Fruit fly (Drosophila melanogaster) whole organism, embryonic: Measurements from ENCODE around the gene lab.

Experiments used
- Adf1 ChIP-seq: fragments of 200-800 bp; sonication (Bioruptor generic); IDR thresholded peaks from 2 replicates; pipeline ENCODE4 v1.3.6; 2022; ENCODE audit warnings: missing biosample characterization, missing genetic modification characterization
- Blimp-1 ChIP-seq: fragments of 200-800 bp; sonication (Bioruptor generic); optimal IDR thresholded peaks from 3 replicates; lab custom pipeline; 2018; ENCODE audit warnings: missing biosample characterization, missing genetic modification characterization, mild to moderate bottlenecking, moderate library complexity, missing genetic modification reagents
- C15 ChIP-seq: fragments of 200-800 bp; sonication (Bioruptor generic); IDR thresholded peaks from 3 replicates; pipeline ENCODE4 v1.3.6; 2022; ENCODE audit warnings: missing biosample characterization, missing genetic modification characterization
- CG10979 ChIP-seq: fragments of 200-800 bp; sonication (Bioruptor generic); optimal IDR thresholded peaks from 2 replicates; lab custom pipeline; 2018; ENCODE audit warnings: missing biosample characterization, mild to moderate bottlenecking, missing genetic modification characterization, moderate library complexity
- CG14014 ChIP-seq: fragments of 200-800 bp; sonication (Bioruptor generic); IDR thresholded peaks from 2 replicates; pipeline ENCODE4 v1.3.6; 2022; ENCODE audit warnings: missing biosample characterization, missing genetic modification characterization
- CG14965 ChIP-seq: fragments of 200-800 bp; sonication (Bioruptor generic); optimal IDR thresholded peaks from 2 replicates; lab custom pipeline; 2016; ENCODE audit warnings: missing biosample characterization, missing genetic modification characterization, borderline replicate concordance
- CG1529 ChIP-seq: fragments of 200-800 bp; sonication (Bioruptor generic); optimal IDR thresholded peaks from 3 replicates; lab custom pipeline; 2018; ENCODE audit warnings: missing biosample characterization, missing genetic modification characterization
- CG17359 ChIP-seq: fragments of 200-800 bp; sonication (Bioruptor generic); optimal IDR thresholded peaks from 3 replicates; lab custom pipeline; 2018; ENCODE audit warnings: missing biosample characterization, mild to moderate bottlenecking, missing genetic modification characterization, moderate library complexity
- CG17568 ChIP-seq: fragments of 200-800 bp; sonication (Bioruptor generic); optimal IDR thresholded peaks from 2 replicates; lab custom pipeline; 2018; ENCODE audit warnings: missing biosample characterization, mild to moderate bottlenecking, missing genetic modification characterization, moderate library complexity
- CG30020 ChIP-seq: fragments of 200-800 bp; optimal IDR thresholded peaks from 2 replicates; lab custom pipeline; 2019; ENCODE audit warnings: missing biosample characterization, mild to moderate bottlenecking, missing genetic modification characterization, moderate library complexity
- CG3281 ChIP-seq: fragments of 200-800 bp; sonication (Bioruptor generic); optimal IDR thresholded peaks from 3 replicates; lab custom pipeline; 2017; ENCODE audit warnings: missing biosample characterization, mild to moderate bottlenecking, missing genetic modification characterization
- CG4282 ChIP-seq: fragments of 200-800 bp; sonication (Bioruptor generic); optimal IDR thresholded peaks from 2 replicates; lab custom pipeline; 2016; ENCODE audit warnings: missing biosample characterization, missing genetic modification characterization
- CG4360 ChIP-seq: fragments of 200-800 bp; sonication (Bioruptor generic); IDR thresholded peaks from 2 replicates; pipeline ENCODE4 v1.3.6; 2022; ENCODE audit warnings: missing biosample characterization, missing genetic modification characterization
- CG4617 ChIP-seq: fragments of 200-800 bp; sonication (Bioruptor generic); optimal IDR thresholded peaks from 3 replicates; lab custom pipeline; 2016; ENCODE audit warnings: missing biosample characterization, missing genetic modification characterization, borderline replicate concordance
- CG6813 ChIP-seq: fragments of 200-800 bp; sonication (Bioruptor generic); optimal IDR thresholded peaks from 2 replicates; lab custom pipeline; 2017; ENCODE audit warnings: missing biosample characterization, missing genetic modification characterization, mild to moderate bottlenecking, moderate library complexity, missing genetic modification reagents
- CG7372 ChIP-seq: fragments of 200-800 bp; sonication (Bioruptor generic); IDR thresholded peaks from 2 replicates; pipeline ENCODE4 v1.3.6; 2022; ENCODE audit warnings: missing biosample characterization, missing genetic modification characterization
- CG7556 ChIP-seq: fragments of 200-800 bp; sonication (Bioruptor generic); optimal IDR thresholded peaks from 2 replicates; lab custom pipeline; 2017; ENCODE audit warnings: missing biosample characterization, mild to moderate bottlenecking, missing genetic modification characterization
- CG7745 ChIP-seq: fragments of 200-800 bp; sonication (Bioruptor generic); optimal IDR thresholded peaks from 2 replicates; lab custom pipeline; 2018; ENCODE audit warnings: missing biosample characterization, mild to moderate bottlenecking, missing genetic modification characterization, moderate library complexity
- CG9727 ChIP-seq: fragments of 200-800 bp; sonication (Bioruptor generic); optimal IDR thresholded peaks from 3 replicates; lab custom pipeline; 2017; ENCODE audit warnings: missing biosample characterization, mild to moderate bottlenecking, missing genetic modification characterization
- CG9876 ChIP-seq: fragments of 200-800 bp; sonication (Bioruptor generic); optimal IDR thresholded peaks from 2 replicates; lab custom pipeline; 2016; ENCODE audit warnings: missing biosample characterization, missing genetic modification characterization
- Dfd ChIP-seq, 2 experiments: fragments of >200 bp; optimal IDR thresholded peaks; 2 replicates each; lab custom pipeline; 2017; ENCODE audit warnings: missing biosample characterization in 2 of 2, missing genetic modification characterization in 2 of 2
- HmgZ ChIP-seq: fragments of 200-800 bp; sonication (Bioruptor generic); optimal IDR thresholded peaks from 2 replicates; lab custom pipeline; 2018; ENCODE audit warnings: missing biosample characterization, mild to moderate bottlenecking, missing genetic modification characterization
- MESR4 ChIP-seq: fragments of 200-800 bp; sonication (Bioruptor generic); optimal IDR thresholded peaks from 2 replicates; lab custom pipeline; 2018; ENCODE audit warnings: missing biosample characterization, mild to moderate bottlenecking, missing genetic modification characterization, moderate library complexity
- NC2α ChIP-seq: fragments of 200-800 bp; sonication (Bioruptor generic); optimal IDR thresholded peaks from 2 replicates; lab custom pipeline; 2016; ENCODE audit warnings: missing biosample characterization, missing genetic modification characterization
- Oaz ChIP-seq: fragments of 200-800 bp; sonication (Bioruptor generic); IDR thresholded peaks from 2 replicates; pipeline ENCODE4 v1.3.6; 2022; ENCODE audit warnings: missing biosample characterization, missing genetic modification characterization
- Pdp1 ChIP-seq, 2 experiments: fragments of 200-800 bp; sonication (Bioruptor generic); optimal IDR thresholded peaks; 3 replicates each; lab custom pipeline; 2016; ENCODE audit warnings: missing biosample characterization in 2 of 2, missing genetic modification characterization in 2 of 2, mild to moderate bottlenecking in 1 of 2, moderate library complexity in 1 of 2
- Sox100B ChIP-seq: fragments of 200-800 bp; sonication (Bioruptor generic); optimal IDR thresholded peaks from 3 replicates; lab custom pipeline; 2018; ENCODE audit warnings: missing biosample characterization, mild to moderate bottlenecking, missing genetic modification characterization
- Sry-δ ChIP-seq: fragments of 200-800 bp; sonication (Bioruptor generic); optimal IDR thresholded peaks from 2 replicates; lab custom pipeline; 2016; ENCODE audit warnings: missing biosample characterization, missing genetic modification characterization
- Xbp1 ChIP-seq: fragments of 200-800 bp; sonication (Bioruptor generic); optimal IDR thresholded peaks from 3 replicates; lab custom pipeline; 2016; ENCODE audit warnings: missing biosample characterization, mild to moderate bottlenecking, missing genetic modification characterization
- Xrp1 ChIP-seq: fragments of 200-800 bp; sonication (Bioruptor generic); IDR thresholded peaks from 2 replicates; pipeline ENCODE4 v1.3.6; 2022; ENCODE audit warnings: missing biosample characterization, missing genetic modification characterization
- ase ChIP-seq: fragments of 200-800 bp; sonication (Bioruptor generic); IDR thresholded peaks from 3 replicates; pipeline ENCODE4 v1.3.6; 2022; ENCODE audit warnings: missing biosample characterization, missing genetic modification characterization
- danr ChIP-seq: fragments of 200-800 bp; sonication (Bioruptor generic); IDR thresholded peaks from 2 replicates; pipeline ENCODE4 v1.3.6; 2022; ENCODE audit warnings: missing biosample characterization, missing genetic modification characterization
- dati ChIP-seq: fragments of 200-800 bp; sonication (Bioruptor generic); IDR thresholded peaks from 2 replicates; pipeline ENCODE4 v1.3.6; 2022; ENCODE audit warnings: missing biosample characterization, missing genetic modification characterization
- dimm ChIP-seq: fragments of 200-800 bp; sonication (Bioruptor generic); IDR thresholded peaks from 2 replicates; pipeline ENCODE4 v1.3.6; 2022; ENCODE audit warnings: missing biosample characterization, missing genetic modification characterization
- dmrt99B ChIP-seq: fragments of 200-800 bp; sonication (Bioruptor generic); optimal IDR thresholded peaks from 2 replicates; lab custom pipeline; 2018; ENCODE audit warnings: missing biosample characterization, mild to moderate bottlenecking, missing genetic modification characterization, moderate library complexity
- ems ChIP-seq: fragments of 200-800 bp; sonication (Bioruptor generic); optimal IDR thresholded peaks from 3 replicates; lab custom pipeline; 2016; ENCODE audit warnings: missing biosample characterization, missing genetic modification characterization
- gcm2 ChIP-seq: fragments of 200-800 bp; sonication (Bioruptor generic); optimal IDR thresholded peaks from 2 replicates; lab custom pipeline; 2016; ENCODE audit warnings: missing biosample characterization, missing genetic modification characterization
- grau ChIP-seq: fragments of 200-800 bp; optimal IDR thresholded peaks from 3 replicates; lab custom pipeline; 2019; ENCODE audit warnings: missing biosample characterization, mild to moderate bottlenecking, missing genetic modification characterization, moderate library complexity
- klu ChIP-seq: fragments of 200-800 bp; sonication (Bioruptor generic); IDR thresholded peaks from 2 replicates; pipeline ENCODE4 v1.3.6; 2022; ENCODE audit warnings: missing biosample characterization, missing genetic modification characterization
- kni ChIP-seq: fragments of 200-800 bp; sonication (Bioruptor generic); optimal IDR thresholded peaks from 3 replicates; lab custom pipeline; 2017; ENCODE audit warnings: mild to moderate bottlenecking, missing biosample characterization, missing genetic modification reagents, missing genetic modification characterization
- knrl ChIP-seq: fragments of 200-800 bp; sonication (Bioruptor generic); IDR thresholded peaks from 3 replicates; pipeline ENCODE4 v1.3.6; 2022; ENCODE audit warnings: missing biosample characterization, missing genetic modification characterization; ENCODE audit not compliant: partially characterized antibody
- pb ChIP-seq: fragments of 200-800 bp; sonication (Bioruptor generic); optimal IDR thresholded peaks from 3 replicates; lab custom pipeline; 2016; ENCODE audit warnings: missing biosample characterization, missing genetic modification characterization
- pfk ChIP-seq: fragments of 200-800 bp; sonication (Bioruptor generic); optimal IDR thresholded peaks from 2 replicates; lab custom pipeline; 2018; ENCODE audit warnings: missing biosample characterization, mild to moderate bottlenecking, missing genetic modification characterization, moderate library complexity
- prd ChIP-seq, 3 experiments: fragments of >200 bp in 2 of 3; fragments of 200-800 bp in 1 of 3; sonication (Bioruptor generic) in 1 of 3; optimal IDR thresholded peaks in 2 of 3; IDR thresholded peaks in 1 of 3; 2 replicates in 2 of 3; 3 replicates in 1 of 3; pipeline versions ENCODE4 v1.3.6 to Lab custom; 2017 to 2022; ENCODE audit warnings: missing biosample characterization in 1 of 3, missing genetic modification characterization in 1 of 3
- psq ChIP-seq: fragments of 200-800 bp; sonication (Bioruptor generic); optimal IDR thresholded peaks from 2 replicates; lab custom pipeline; 2017; ENCODE audit warnings: missing biosample characterization, missing genetic modification characterization
- sqz ChIP-seq: fragments of 200-800 bp; sonication (Bioruptor generic); optimal IDR thresholded peaks from 3 replicates; lab custom pipeline; 2018; ENCODE audit warnings: missing biosample characterization, mild to moderate bottlenecking, missing genetic modification characterization
- tll ChIP-seq, 2 experiments: fragments of 200-800 bp in 1 of 2; fragments of >200 bp in 1 of 2; sonication (Bioruptor generic) in 1 of 2; optimal IDR thresholded peaks; 2 replicates each; lab custom pipeline; 2017 to 2019; ENCODE audit warnings: missing biosample characterization in 2 of 2, missing genetic modification characterization in 2 of 2, mild to moderate bottlenecking in 1 of 2, moderate library complexity in 1 of 2
- vfl ChIP-seq: fragments of 200-800 bp; sonication (Bioruptor generic); optimal IDR thresholded peaks from 2 replicates; lab custom pipeline; 2016; ENCODE audit warnings: missing biosample characterization, missing genetic modification characterization

lab gene

dm6 chr3R:6657278-6658246, 20.8 kb downstream of the lab start, which contains the start of the genes CG1307 and twr (continued):
- peak; percentile 51 for TF ChIP-seq HmgZ (tag; lab: Kevin White, UChicago)
- TF ChIP-seq dimm (GFP tag; lab: Robert Waterston, UW), result no peak
- TF ChIP-seq CG14965 (GFP tag; lab: Kevin White, UChicago), result no peak
- TF ChIP-seq CG17359 (tag; lab: Kevin White, UChicago), result no peak
- TF ChIP-seq dmrt99B (tag; lab: Kevin White, UChicago), result no peak
- no peak for TF ChIP-seq psq (GFP tag; lab: Kevin White, UChicago)
- TF ChIP-seq CG7556 (GFP tag; lab: Kevin White, UChicago), result no peak
- TF ChIP-seq gcm2 (GFP tag; lab: Kevin White, UChicago), result no peak
- TF ChIP-seq grau, result no peak
- no peak for TF ChIP-seq dati (GFP tag; lab: Robert Waterston, UW)
- TF ChIP-seq ems (GFP tag; lab: Kevin White, UChicago), result no peak
- no peak for TF ChIP-seq knrl (GFP tag; lab: Robert Waterston, UW)
- no peak for TF ChIP-seq Dfd (GFP tag; optimal IDR thresholded peaks at IDR 0.05; lab: Kevin White, UChicago)
- TF ChIP-seq Sry-δ (GFP tag; lab: Kevin White, UChicago), result peak; percentile 21
- no peak for TF ChIP-seq CG3281 (GFP tag; lab: Kevin White, UChicago)
- 0 out of 2 replicates have a peak, but pooled peaks have one; percentile 15 for TF ChIP-seq CG7372
- TF ChIP-seq C15 (GFP tag; lab: Robert Waterston, UW), result no peak
- no peak for TF ChIP-seq Sox100B (GFP tag; lab: Kevin White, UChicago)
- no peak for TF ChIP-seq NC2α (GFP tag; lab: Kevin White, UChicago)
- TF ChIP-seq Adf1 (GFP tag; lab: Robert Waterston, UW), result no peak
- no peak for TF ChIP-seq pfk (GFP tag; lab: Kevin White, UChicago)
- TF ChIP-seq CG9876 (GFP tag; lab: Kevin White, UChicago), result no peak
- no peak for TF ChIP-seq prd (optimal IDR thresholded peaks at IDR 0.05; lab: Kevin White, UChicago)
- TF ChIP-seq prd (GFP tag; IDR thresholded peaks at IDR 0.05; lab: Robert Waterston, UW), result peak; percentile 26; the same call in 1 of the 3 replicates
- peak in 1 of 2 experiments; percentile 19 for TF ChIP-seq tll (GFP tag; optimal IDR thresholded peaks at IDR 0.05; lab: Kevin White, UChicago)
- no peak for TF ChIP-seq CG14014 (GFP tag; lab: Robert Waterston, UW)
- TF ChIP-seq CG1529, result no peak
- TF ChIP-seq ase (GFP tag; lab: Robert Waterston, UW), result no peak
- TF ChIP-seq Oaz (GFP tag; lab: Robert Waterston, UW), result no peak
- TF ChIP-seq klu, result no peak
- TF ChIP-seq kni, result no peak
- TF ChIP-seq Xrp1 (GFP tag; lab: Robert Waterston, UW), result peak; percentile 51; the same call in 1 of the 2 replicates
- peak; percentile 55 for TF ChIP-seq Xbp1 (GFP tag; lab: Kevin White, UChicago)
- TF ChIP-seq CG4282 (GFP tag; lab: Kevin White, UChicago), result no peak
- TF ChIP-seq CG6813 (GFP tag; lab: Kevin White, UChicago), result peak; percentile 10
- TF ChIP-seq CG4617 (GFP tag; lab: Kevin White, UChicago), result peak; percentile 55
- no peak for TF ChIP-seq Pdp1 (GFP tag; optimal IDR thresholded peaks at IDR 0.05; lab: Kevin White, UChicago)
- TF ChIP-seq sqz, result no peak
- no peak for TF ChIP-seq CG17568
- TF ChIP-seq CG4360, result no peak
- no peak for TF ChIP-seq CG7745
- no peak for TF ChIP-seq CG9727 (GFP tag; lab: Kevin White, UChicago)
- no peak for TF ChIP-seq pb (GFP tag; lab: Kevin White, UChicago)
- TF ChIP-seq danr, result no peak
- no peak for TF ChIP-seq CG30020 (tag; lab: Kevin White, UChicago)
- TF ChIP-seq MESR4, result peak; percentile 85
- TF ChIP-seq CG10979 (tag; lab: Kevin White, UChicago), result no peak
- no peak for TF ChIP-seq vfl (GFP tag; lab: Kevin White, UChicago)
- TF ChIP-seq Blimp-1 (GFP tag; lab: Kevin White, UChicago), result no peak
